Worm (Caenorhabditis elegans): Measurements from ENCODE around the gene irld-4.

- no peak for TF ChIP-seq ama-1 (optimal IDR thresholded peaks at IDR 0.05)
- TF ChIP-seq hnd-1 (tag; optimal IDR thresholded peaks at IDR 0.05): no peak
- TF ChIP-seq hmbx-1 (tag; optimal IDR thresholded peaks at IDR 0.05): no peak
- no peak for TF ChIP-seq aly-1 (tag; optimal IDR thresholded peaks at IDR 0.05)
- TF ChIP-seq flt-1 (GFP tag; IDR thresholded peaks at IDR 0.05): no peak
- no peak for TF ChIP-seq scrt-1 (GFP tag; IDR thresholded peaks at IDR 0.05)
- no peak for TF ChIP-seq pes-1 (GFP tag; IDR thresholded peaks at IDR 0.05)
- no peak for TF ChIP-seq ets-7 (tag; optimal IDR thresholded peaks at IDR 0.05)
- no peak for TF ChIP-seq hmg-4 (GFP tag; optimal IDR thresholded peaks at IDR 0.05)
- no peak for TF ChIP-seq sea-1 (GFP tag; conservative IDR thresholded peaks at IDR 0.05)
Measured at ce11 chrIV:14621117-14621516, 11.8 kb upstream of the irld-4 start.
